Worm (Caenorhabditis elegans) whole organism, young adult: Measurements from ENCODE around the gene C18E9.8.

Experiments
- dpl-1 ChIP-seq: fragments of 150-350 bp; optimal IDR thresholded peaks from 2 replicates; lab custom pipeline; 2014; ENCODE audit warnings: missing biosample characterization, missing genetic modification reagents, missing genetic modification characterization
- efl-1 ChIP-seq: fragments of 150-350 bp; optimal IDR thresholded peaks from 2 replicates; lab custom pipeline; 2014; ENCODE audit warnings: missing biosample characterization, missing genetic modification reagents, missing genetic modification characterization
- egl-44 ChIP-seq: fragments of 200-800 bp; sonication (Bioruptor generic); IDR thresholded peaks from 2 replicates; pipeline ENCODE4 v1.3.6; 2022; ENCODE audit warnings: missing genetic modification reagents, missing genetic modification characterization, missing compliant biosample characterization
- lin-40 ChIP-seq: sonication (generic microtip); optimal IDR thresholded peaks from 2 replicates; lab custom pipeline; 2016; ENCODE audit warnings: missing genetic modification characterization, mild to moderate bottlenecking, missing compliant biosample characterization, missing genotype, missing genetic modification reagents
- madf-6 ChIP-seq: fragments of 200-800 bp; sonication (Bioruptor generic); IDR thresholded peaks from 2 replicates; pipeline ENCODE4 v1.3.6; 2022; ENCODE audit warnings: missing genetic modification reagents, missing genetic modification characterization, missing compliant biosample characterization
- mel-28 ChIP-seq: sonication (generic microtip); optimal IDR thresholded peaks from 2 replicates; lab custom pipeline; 2016; ENCODE audit warnings: borderline replicate concordance, mild to moderate bottlenecking, missing genetic modification characterization, missing compliant biosample characterization
- rcor-1 ChIP-seq: fragments of 200-800 bp; sonication (Bioruptor generic); IDR thresholded peaks from 2 replicates; pipeline ENCODE4 v1.3.6; 2022; ENCODE audit warnings: missing genetic modification reagents, missing genetic modification characterization, missing compliant biosample characterization
- somi-1 ChIP-seq: fragments of 200-800 bp; sonication (Bioruptor generic); optimal IDR thresholded peaks from 2 replicates; lab custom pipeline; 2018; ENCODE audit warnings: mild to moderate bottlenecking, missing genetic modification characterization, missing compliant biosample characterization
- unc-130 ChIP-seq: sonication (generic microtip); optimal IDR thresholded peaks from 2 replicates; lab custom pipeline; 2016; ENCODE audit warnings: missing genetic modification reagents, missing genetic modification characterization, missing compliant biosample characterization
- unc-62 ChIP-seq: fragments of 150-350 bp; optimal IDR thresholded peaks from 2 replicates; lab custom pipeline; 2014; ENCODE audit warnings: missing biosample characterization, missing genetic modification reagents, missing genetic modification characterization
- xnd-1 ChIP-seq: sonication (generic microtip); optimal IDR thresholded peaks from 2 replicates; lab custom pipeline; 2016; ENCODE audit warnings: missing genotype, missing genetic modification reagents, missing genetic modification characterization, missing compliant biosample characterization
- zim-3 ChIP-seq: sonication (generic microtip); optimal IDR thresholded peaks from 2 replicates; lab custom pipeline; 2017; ENCODE audit warnings: mild to moderate bottlenecking, missing genetic modification characterization, moderate library complexity, missing compliant biosample characterization

- no peak for TF ChIP-seq egl-44 (GFP tag; lab: Robert Waterston, UW)
- TF ChIP-seq somi-1, result no peak
- no peak for TF ChIP-seq unc-130 (GFP tag; lab: Kevin White, UChicago)
- no peak for TF ChIP-seq lin-40
- no peak for TF ChIP-seq dpl-1 (GFP tag; lab: Kevin White, UChicago)
- no peak for TF ChIP-seq xnd-1 (tag; lab: Kevin White, UChicago)
- TF ChIP-seq zim-3 (tag; lab: Kevin White, UChicago), result no peak
- no peak for TF ChIP-seq mel-28 (tag; lab: Kevin White, UChicago)
- no peak for TF ChIP-seq efl-1 (GFP tag; lab: Kevin White, UChicago)
- no peak for TF ChIP-seq unc-62 (GFP tag; lab: Kevin White, UChicago)
- TF ChIP-seq rcor-1 (GFP tag; lab: Robert Waterston, UW), result no peak
- TF ChIP-seq madf-6 (GFP tag; lab: Robert Waterston, UW), result no peak
These were observed 41.4 kb upstream of the C18E9.8 start, which contains the start of gene F37B12.1 for ce11 chrII:9029218-9029672.
